Worm (Caenorhabditis elegans) whole organism, L1 larva: Measurements from ENCODE around the gene sru-48.

Experiments
- ces-1 ChIP-seq: fragments of 150-350 bp; optimal IDR thresholded peaks from 2 replicates; lab custom pipeline; 2014; ENCODE audit warnings: missing biosample characterization, missing genetic modification reagents, missing genetic modification characterization
- ets-5 ChIP-seq: fragments of 200-800 bp; sonication (Bioruptor generic); IDR thresholded peaks from 2 replicates; pipeline ENCODE4 v1.3.6; 2022; ENCODE audit warnings: missing genetic modification characterization, missing compliant biosample characterization
- fos-1 ChIP-seq: fragments of 150-350 bp; optimal IDR thresholded peaks from 2 replicates; lab custom pipeline; 2014; ENCODE audit warnings: missing biosample characterization, missing genetic modification characterization
- mdl-1 ChIP-seq, 2 experiments: fragments of 150-350 bp; optimal IDR thresholded peaks; 2 replicates each; lab custom pipeline; 2014 to 2017; ENCODE audit warnings: missing biosample characterization in 2 of 2, missing genetic modification characterization in 2 of 2, inconsistent platforms in 1 of 2
- mep-1 ChIP-seq: fragments of 150-350 bp; optimal IDR thresholded peaks from 2 replicates; lab custom pipeline; 2014; ENCODE audit warnings: missing biosample characterization, missing genetic modification characterization
- nhr-85 ChIP-seq: sonication (generic microtip); peaks from one replicate; lab custom pipeline; 2016; ENCODE audit warnings: missing genetic modification characterization, inconsistent platforms, missing compliant biosample characterization
- pqm-1 ChIP-seq: sonication (generic microtip); optimal IDR thresholded peaks from 3 replicates; lab custom pipeline; 2017; ENCODE audit warnings: missing biosample characterization, missing genetic modification characterization
- snpc-4 ChIP-seq: fragments of 150-350 bp; optimal IDR thresholded peaks from 2 replicates; lab custom pipeline; 2014; ENCODE audit warnings: missing biosample characterization, missing genetic modification characterization
- unc-62 ChIP-seq: fragments of 150-350 bp; optimal IDR thresholded peaks from 2 replicates; lab custom pipeline; 2014; ENCODE audit warnings: missing biosample characterization, missing genetic modification reagents, missing genetic modification characterization
- ztf-4 ChIP-seq: fragments of 150-350 bp; optimal IDR thresholded peaks from 2 replicates; lab custom pipeline; 2014; ENCODE audit warnings: missing biosample characterization, missing genetic modification characterization

ce11 chrX:5179874-5180273 lies at the start of gene sru-48:
- TF ChIP-seq ztf-4 (tag; lab: Kevin White, UChicago) (no peak), fos-1 (tag; lab: Kevin White, UChicago) (no peak), snpc-4 (tag; lab: Kevin White, UChicago) (no peak), pqm-1 (tag; lab: Kevin White, UChicago) (no peak), ces-1 (GFP tag; lab: Kevin White, UChicago) (no peak), mdl-1 (tag; optimal IDR thresholded peaks at IDR 0.05; lab: Kevin White, UChicago) (no peak), mep-1 (tag; lab: Kevin White, UChicago) (no peak), unc-62 (no peak), nhr-85 (tag; lab: Kevin White, UChicago) (no peak), ets-5 (GFP tag; lab: Robert Waterston, UW) (no peak)
